Worm (Caenorhabditis elegans) whole organism, young adult: ENCODE results near the gene ifta-2.

Experiments used
- B0336.3 ChIP-seq: fragments of 200-800 bp; sonication (Bioruptor generic); IDR thresholded peaks from 2 replicates; pipeline ENCODE4 v1.3.6; 2022; ENCODE audit warnings: missing genetic modification characterization, missing compliant biosample characterization
- F22D6.2 ChIP-seq: sonication (generic microtip); optimal IDR thresholded peaks from 2 replicates; lab custom pipeline; 2016; ENCODE audit warnings: mild to moderate bottlenecking, missing genetic modification characterization, missing compliant biosample characterization
- F33H1.4 ChIP-seq: fragments of 200-800 bp; sonication (Bioruptor generic); IDR thresholded peaks from 2 replicates; pipeline ENCODE4 v1.3.6; 2022; ENCODE audit warnings: missing genetic modification reagents, missing genetic modification characterization, missing compliant biosample characterization
- F52B5.7 ChIP-seq: sonication (generic microtip); optimal IDR thresholded peaks from 2 replicates; lab custom pipeline; 2016; ENCODE audit warnings: mild to moderate bottlenecking, missing genetic modification characterization, missing compliant biosample characterization
- K12H6.12 ChIP-seq: fragments of 200-800 bp; sonication (Bioruptor generic); optimal IDR thresholded peaks from 2 replicates; lab custom pipeline; 2018; ENCODE audit warnings: mild to moderate bottlenecking, missing genetic modification characterization, missing compliant biosample characterization
- T07F8.4 ChIP-seq: sonication (generic microtip); optimal IDR thresholded peaks from 2 replicates; lab custom pipeline; 2016; ENCODE audit warnings: mild to moderate bottlenecking, missing genetic modification characterization, moderate library complexity, missing compliant biosample characterization
- Y53F4B.3 ChIP-seq: fragments of 200-800 bp; sonication (Bioruptor generic); IDR thresholded peaks from 2 replicates; pipeline ENCODE4 v1.3.6; 2022; ENCODE audit warnings: missing genetic modification reagents, missing genetic modification characterization, missing compliant biosample characterization
- Y53G8AR.9 ChIP-seq: fragments of 200-800 bp; sonication (Bioruptor generic); conservative IDR thresholded peaks from 2 replicates; pipeline ENCODE4 v1.3.6; 2022; ENCODE audit warnings: missing genetic modification reagents, missing genetic modification characterization, missing compliant biosample characterization
- Y56A3A.18 ChIP-seq: fragments of 200-800 bp; sonication (Bioruptor generic); IDR thresholded peaks from 2 replicates; pipeline ENCODE4 v1.3.6; 2022; ENCODE audit warnings: missing genetic modification reagents, missing genetic modification characterization, missing compliant biosample characterization
- ZK185.1 ChIP-seq: sonication (generic microtip); optimal IDR thresholded peaks from 2 replicates; lab custom pipeline; 2016; ENCODE audit warnings: mild to moderate bottlenecking, missing genetic modification characterization, missing compliant biosample characterization; ENCODE audit not compliant: poor library complexity, severe bottlenecking
- ama-1 ChIP-seq, 3 experiments: fragments of 150-350 bp in 1 of 3; sonication (generic microtip) in 2 of 3; optimal IDR thresholded peaks; 2 replicates each; lab custom pipeline; 2014 to 2018; ENCODE audit warnings: missing biosample characterization in 2 of 3, missing genetic modification characterization in 2 of 3, missing genetic modification reagents in 2 of 3
- atf-7 ChIP-seq: sonication (generic microtip); optimal IDR thresholded peaks from 2 replicates; lab custom pipeline; 2017; ENCODE audit warnings: mild to moderate bottlenecking, missing genetic modification characterization, missing compliant biosample characterization
- cebp-2 ChIP-seq: fragments of 200-800 bp; sonication (Bioruptor generic); IDR thresholded peaks from 2 replicates; pipeline ENCODE4 v1.3.6; 2022; ENCODE audit warnings: missing genetic modification characterization, missing compliant biosample characterization
- ceh-27 ChIP-seq: fragments of 200-800 bp; sonication (Bioruptor generic); optimal IDR thresholded peaks from 2 replicates; lab custom pipeline; 2018; ENCODE audit warnings: mild to moderate bottlenecking, missing genetic modification characterization, moderate library complexity, missing compliant biosample characterization
- ceh-58 ChIP-seq: fragments of 200-800 bp; sonication (Bioruptor generic); IDR thresholded peaks from 2 replicates; pipeline ENCODE4 v1.3.6; 2022; ENCODE audit warnings: missing genetic modification characterization, missing compliant biosample characterization
- ceh-79 ChIP-seq: sonication (generic microtip); optimal IDR thresholded peaks from 2 replicates; lab custom pipeline; 2017; ENCODE audit warnings: mild to moderate bottlenecking, missing genetic modification characterization, missing compliant biosample characterization
- chd-7 ChIP-seq: sonication (generic microtip); optimal IDR thresholded peaks from 2 replicates; lab custom pipeline; 2016; ENCODE audit warnings: mild to moderate bottlenecking, missing genetic modification characterization, moderate library complexity, missing compliant biosample characterization
- egl-18 ChIP-seq: fragments of 200-800 bp; sonication (Bioruptor generic); IDR thresholded peaks from 2 replicates; pipeline ENCODE4 v1.3.6; 2022; ENCODE audit warnings: missing genetic modification reagents, missing genetic modification characterization, missing compliant biosample characterization
- egrh-3 ChIP-seq: fragments of 200-800 bp; sonication (Bioruptor generic); IDR thresholded peaks from 2 replicates; pipeline ENCODE4 v1.3.6; 2022; ENCODE audit warnings: missing genetic modification reagents, missing genetic modification characterization, missing compliant biosample characterization
- fkh-3 ChIP-seq: sonication (generic microtip); optimal IDR thresholded peaks from 2 replicates; lab custom pipeline; 2016; ENCODE audit warnings: mild to moderate bottlenecking, missing genetic modification characterization, missing compliant biosample characterization
- let-526 ChIP-seq: fragments of 200-800 bp; sonication (Bioruptor generic); IDR thresholded peaks from 2 replicates; pipeline ENCODE4 v1.3.6; 2022; ENCODE audit warnings: missing genetic modification reagents, missing genetic modification characterization, missing compliant biosample characterization
- lin-40 ChIP-seq: sonication (generic microtip); optimal IDR thresholded peaks from 2 replicates; lab custom pipeline; 2016; ENCODE audit warnings: missing genetic modification characterization, mild to moderate bottlenecking, missing compliant biosample characterization, missing genotype, missing genetic modification reagents
- lir-1 ChIP-seq: fragments of 200-800 bp; sonication (Bioruptor generic); conservative IDR thresholded peaks from 2 replicates; pipeline ENCODE4 v1.3.6; 2022; ENCODE audit warnings: missing genetic modification reagents, missing genetic modification characterization, missing compliant biosample characterization
- madf-3 ChIP-seq: fragments of 200-800 bp; sonication (Bioruptor generic); IDR thresholded peaks from 2 replicates; pipeline ENCODE4 v1.3.6; 2022; ENCODE audit warnings: missing genetic modification reagents, missing genetic modification characterization, missing compliant biosample characterization
- madf-6 ChIP-seq: fragments of 200-800 bp; sonication (Bioruptor generic); IDR thresholded peaks from 2 replicates; pipeline ENCODE4 v1.3.6; 2022; ENCODE audit warnings: missing genetic modification reagents, missing genetic modification characterization, missing compliant biosample characterization
- nhr-179 ChIP-seq: sonication (generic microtip); optimal IDR thresholded peaks from 2 replicates; lab custom pipeline; 2016; ENCODE audit warnings: mild to moderate bottlenecking, missing genetic modification characterization, missing compliant biosample characterization
- sea-2 ChIP-seq: fragments of 200-800 bp; sonication (Bioruptor generic); IDR thresholded peaks from 2 replicates; pipeline ENCODE4 v1.3.6; 2022; ENCODE audit warnings: missing genetic modification characterization, missing compliant biosample characterization
- snpc-4 ChIP-seq, 5 experiments: fragments of 150-350 bp in 1 of 5; sonication (generic microtip) in 4 of 5; optimal IDR thresholded peaks; 2 replicates each; lab custom pipeline; 2014 to 2018; ENCODE audit warnings: missing genetic modification characterization in 5 of 5, missing biosample characterization in 3 of 5, antibody characterized with exemption in 2 of 5, mild to moderate bottlenecking in 2 of 5, missing compliant biosample characterization in 2 of 5, missing genotype in 2 of 5, moderate library complexity in 2 of 5, missing genetic modification reagents in 1 of 5
- zfh-2 ChIP-seq: fragments of 200-800 bp; sonication (Bioruptor generic); conservative IDR thresholded peaks from 2 replicates; pipeline ENCODE4 v1.3.6; 2022; ENCODE audit warnings: missing genetic modification reagents, missing genetic modification characterization, missing compliant biosample characterization
- ztf-18 ChIP-seq: sonication (generic microtip); optimal IDR thresholded peaks from 2 replicates; lab custom pipeline; 2016; ENCODE audit warnings: missing genotype, mild to moderate bottlenecking, missing genetic modification characterization, missing compliant biosample characterization
- ztf-25 ChIP-seq: fragments of 200-800 bp; sonication (Bioruptor generic); IDR thresholded peaks from 2 replicates; pipeline ENCODE4 v1.3.6; 2022; ENCODE audit warnings: missing genetic modification reagents, missing genetic modification characterization, missing compliant biosample characterization

ifta-2 gene

ce11 chrIV:17262385-17262784 is 39.4 kb downstream of the ifta-2 start, which contains the start of gene ZK550.6:
TSS of gene ZK550.6 (minus strand) at chrIV:17262485.
- TF ChIP-seq egrh-3 (GFP tag; lab: Robert Waterston, UW) = no peak
- no peak for TF ChIP-seq let-526 (GFP tag; lab: Robert Waterston, UW)
- no peak for TF ChIP-seq T07F8.4
- 0 out of 2 replicates have a peak, but pooled peaks have one; percentile 34 for TF ChIP-seq Y56A3A.18 (GFP tag; lab: Robert Waterston, UW)
- no peak for TF ChIP-seq nhr-179 (tag; lab: Kevin White, UChicago)
- TF ChIP-seq B0336.3 (GFP tag; lab: Robert Waterston, UW) = peak; percentile 41; the same call in 1 of the 2 replicates
- no peak for TF ChIP-seq atf-7 (tag; lab: Kevin White, UChicago)

- TF ChIP-seq zfh-2 (GFP tag; lab: Robert Waterston, UW) (no peak), Y53G8AR.9 (GFP tag; lab: Robert Waterston, UW) (no peak), madf-6 (GFP tag; lab: Robert Waterston, UW) (no peak)
Observed at ce11 chrIV:17259310-17259709, 42.5 kb downstream of the ifta-2 start, which contains the start of gene phyh-1. TSS of gene phyh-1 (minus strand) at chrIV:17259410.

ce11 chrIV:17258824-17259223 is 43.0 kb downstream of the ifta-2 start:
- no peak for TF ChIP-seq F22D6.2
- TF ChIP-seq ceh-79 (tag; lab: Kevin White, UChicago) = no peak
- TF ChIP-seq sea-2 (GFP tag; lab: Robert Waterston, UW) = no peak
- no peak for TF ChIP-seq fkh-3
- TF ChIP-seq ZK185.1 (tag; lab: Kevin White, UChicago) = no peak
- no peak for TF ChIP-seq lin-40 (tag; lab: Kevin White, UChicago)
- TF ChIP-seq K12H6.12 (tag; lab: Kevin White, UChicago) = no peak
- no peak for TF ChIP-seq Y53F4B.3 (GFP tag; lab: Robert Waterston, UW)
- TF ChIP-seq egl-18 (GFP tag; lab: Robert Waterston, UW) = no peak
- no peak for TF ChIP-seq cebp-2 (GFP tag; lab: Robert Waterston, UW)
- no peak for TF ChIP-seq madf-3 (GFP tag; lab: Robert Waterston, UW)
- TF ChIP-seq F33H1.4 (GFP tag; lab: Robert Waterston, UW) = no peak
- TF ChIP-seq madf-6 (GFP tag; lab: Robert Waterston, UW) = no peak
- TF ChIP-seq nhr-179 (tag; lab: Kevin White, UChicago) = no peak
- TF ChIP-seq F52B5.7 (tag; lab: Kevin White, UChicago) = no peak
- TF ChIP-seq chd-7 (tag; lab: Kevin White, UChicago) = no peak
- no peak for TF ChIP-seq ceh-58 (GFP tag; lab: Robert Waterston, UW)
- TF ChIP-seq ceh-27 (GFP tag; lab: Kevin White, UChicago) = no peak
- no peak for TF ChIP-seq let-526 (GFP tag; lab: Robert Waterston, UW)
- TF ChIP-seq Y53G8AR.9 (GFP tag; lab: Robert Waterston, UW) = no peak

DNA sequence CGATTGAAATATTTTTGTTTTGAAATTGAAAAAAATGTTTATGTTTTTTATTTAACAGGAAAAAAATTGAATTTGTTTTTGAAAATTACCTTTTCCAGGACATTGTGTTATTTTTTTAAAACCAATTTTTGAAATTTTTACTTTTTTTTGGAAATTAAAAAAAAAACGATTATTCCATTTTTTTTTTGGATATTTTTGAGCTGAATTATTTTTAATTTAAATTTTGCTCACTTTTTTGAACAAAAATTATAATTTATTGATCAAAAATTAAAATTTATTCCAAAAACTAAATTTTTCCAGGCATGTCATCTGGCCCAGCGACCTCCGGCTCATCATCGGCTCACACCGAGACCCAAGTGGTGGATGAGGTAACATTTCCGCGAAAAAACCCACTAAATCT is 46.8 kb downstream of the ifta-2 start, which contains the start of gene gtf-2E1:
TSS of gene gtf-2E1 (plus strand) at position 301 of the 400 bp plus-strand sequence.
- TF ChIP-seq snpc-4 (GFP tag; optimal IDR thresholded peaks at IDR 0.05; lab: Kevin White, UChicago) (no peak), snpc-4 (tag; optimal IDR thresholded peaks at IDR 0.05; lab: Kevin White, UChicago) (peak in 1 of 4 experiments; percentile 6), ztf-18 (tag; lab: Kevin White, UChicago) (no peak)

- no peak for TF ChIP-seq ama-1 (optimal IDR thresholded peaks at IDR 0.05; lab: Kevin White, UChicago)
- TF ChIP-seq ama-1 (GFP tag; optimal IDR thresholded peaks at IDR 0.05; lab: Kevin White, UChicago) = no peak
- TF ChIP-seq nhr-179 (tag; lab: Kevin White, UChicago) = no peak
- no peak for TF ChIP-seq egl-18 (GFP tag; lab: Robert Waterston, UW)
- no peak for TF ChIP-seq ztf-25 (GFP tag; lab: Robert Waterston, UW)
- TF ChIP-seq K12H6.12 (tag; lab: Kevin White, UChicago) = no peak
- TF ChIP-seq Y56A3A.18 (GFP tag; lab: Robert Waterston, UW) = no peak
- TF ChIP-seq lir-1 (GFP tag; lab: Robert Waterston, UW) = no peak
Observed at ce11 chrIV:17253435-17253834, 48.4 kb downstream of the ifta-2 start.
